Fruit fly (Drosophila melanogaster) whole organism, embryonic: ENCODE measurements around the gene Grip84.

Experiments
- Atf-2 ChIP-seq: fragments of 200-800 bp; sonication (Bioruptor generic); optimal IDR thresholded peaks from 2 replicates; lab custom pipeline; 2016; ENCODE audit warnings: missing biosample characterization, missing genetic modification characterization
- CG10209 ChIP-seq: fragments of 200-800 bp; sonication (Bioruptor generic); optimal IDR thresholded peaks from 3 replicates; lab custom pipeline; 2017; ENCODE audit warnings: missing biosample characterization, mild to moderate bottlenecking, missing genetic modification characterization, missing genetic modification reagents
- CG10462 ChIP-seq: fragments of 200-800 bp; sonication (Bioruptor generic); optimal IDR thresholded peaks from 2 replicates; lab custom pipeline; 2016; ENCODE audit warnings: missing biosample characterization, missing genetic modification characterization
- CG11085 ChIP-seq: fragments of 200-800 bp; sonication (Bioruptor generic); IDR thresholded peaks from 2 replicates; pipeline ENCODE4 v1.3.6; 2022; ENCODE audit warnings: missing biosample characterization, missing genetic modification characterization
- CG12104 ChIP-seq: fragments of 200-800 bp; sonication (Bioruptor generic); optimal IDR thresholded peaks from 3 replicates; lab custom pipeline; 2016; ENCODE audit warnings: missing biosample characterization, missing genetic modification characterization
- CG12942 ChIP-seq: fragments of 200-800 bp; sonication (Bioruptor generic); optimal IDR thresholded peaks from 3 replicates; lab custom pipeline; 2016; ENCODE audit warnings: missing biosample characterization, missing genetic modification characterization
- CG14710 ChIP-seq: fragments of 200-800 bp; sonication (Bioruptor generic); optimal IDR thresholded peaks from 3 replicates; lab custom pipeline; 2019; ENCODE audit warnings: missing biosample characterization, mild to moderate bottlenecking, missing genetic modification characterization, moderate library complexity
- CG15696 ChIP-seq: fragments of 200-800 bp; sonication (Bioruptor generic); optimal IDR thresholded peaks from 2 replicates; lab custom pipeline; 2019; ENCODE audit warnings: missing biosample characterization, mild to moderate bottlenecking, missing genetic modification characterization, moderate library complexity
- CG17359 ChIP-seq: fragments of 200-800 bp; sonication (Bioruptor generic); optimal IDR thresholded peaks from 3 replicates; lab custom pipeline; 2018; ENCODE audit warnings: missing biosample characterization, mild to moderate bottlenecking, missing genetic modification characterization, moderate library complexity
- CG2712 ChIP-seq: fragments of 200-800 bp; optimal IDR thresholded peaks from 3 replicates; lab custom pipeline; 2019; ENCODE audit warnings: missing biosample characterization, mild to moderate bottlenecking, missing genetic modification characterization, moderate library complexity
- CG31365 ChIP-seq: fragments of 200-800 bp; sonication (Bioruptor generic); optimal IDR thresholded peaks from 2 replicates; lab custom pipeline; 2018; ENCODE audit warnings: missing biosample characterization, mild to moderate bottlenecking, missing genetic modification characterization
- CG32767 ChIP-seq: fragments of 200-800 bp; sonication (Bioruptor generic); IDR thresholded peaks from 2 replicates; pipeline ENCODE4 v1.3.6; 2022; ENCODE audit warnings: missing biosample characterization, missing genetic modification characterization
- CG3281 ChIP-seq: fragments of 200-800 bp; sonication (Bioruptor generic); optimal IDR thresholded peaks from 3 replicates; lab custom pipeline; 2017; ENCODE audit warnings: missing biosample characterization, mild to moderate bottlenecking, missing genetic modification characterization
- CG4328 ChIP-seq: fragments of 200-800 bp; sonication (Bioruptor generic); optimal IDR thresholded peaks from 3 replicates; lab custom pipeline; 2017; ENCODE audit warnings: missing biosample characterization, missing genetic modification reagents, missing genetic modification characterization
- CG7963 ChIP-seq: fragments of 200-800 bp; sonication (Bioruptor generic); IDR thresholded peaks from 3 replicates; pipeline ENCODE4 v1.3.6; 2022; ENCODE audit warnings: missing biosample characterization, missing genetic modification characterization; ENCODE audit not compliant: partially characterized antibody
- CG8478 ChIP-seq: fragments of >200 bp; optimal IDR thresholded peaks from 2 replicates; lab custom pipeline; 2018
- CG9797 ChIP-seq: fragments of 200-800 bp; sonication (Bioruptor generic); optimal IDR thresholded peaks from 3 replicates; lab custom pipeline; 2018; ENCODE audit warnings: missing biosample characterization, mild to moderate bottlenecking, missing genetic modification characterization
- D19B ChIP-seq: fragments of 200-800 bp; sonication (Bioruptor generic); optimal IDR thresholded peaks from 2 replicates; lab custom pipeline; 2017; ENCODE audit warnings: missing biosample characterization, mild to moderate bottlenecking, missing genetic modification characterization
- Doc2 ChIP-seq: fragments of 200-800 bp; sonication (Bioruptor generic); IDR thresholded peaks from 2 replicates; pipeline ENCODE4 v1.3.6; 2022; ENCODE audit warnings: missing biosample characterization, missing genetic modification characterization
- Fer2 ChIP-seq: fragments of 200-800 bp; sonication (Bioruptor generic); optimal IDR thresholded peaks from 2 replicates; lab custom pipeline; 2018; ENCODE audit warnings: missing biosample characterization, mild to moderate bottlenecking, missing genetic modification characterization, moderate library complexity
- HLHmδ ChIP-seq: fragments of 200-800 bp; sonication (Bioruptor generic); optimal IDR thresholded peaks from 2 replicates; lab custom pipeline; 2018; ENCODE audit warnings: missing biosample characterization, mild to moderate bottlenecking, missing genetic modification characterization, moderate library complexity
- Hr78 ChIP-seq, 2 experiments: fragments of 200-800 bp in 1 of 2; fragments of >200 bp in 1 of 2; sonication (Bioruptor generic) in 1 of 2; optimal IDR thresholded peaks; 2 replicates each; lab custom pipeline; 2017 to 2019; ENCODE audit warnings: missing biosample characterization in 2 of 2, missing genetic modification characterization in 2 of 2, mild to moderate bottlenecking in 1 of 2, moderate library complexity in 1 of 2
- Jarid2 ChIP-seq: fragments of 200-800 bp; sonication (Bioruptor generic); optimal IDR thresholded peaks from 3 replicates; lab custom pipeline; 2017; ENCODE audit warnings: mild to moderate bottlenecking, missing biosample characterization, missing genetic modification reagents, missing genetic modification characterization
- MESR4 ChIP-seq: fragments of 200-800 bp; sonication (Bioruptor generic); optimal IDR thresholded peaks from 2 replicates; lab custom pipeline; 2018; ENCODE audit warnings: missing biosample characterization, mild to moderate bottlenecking, missing genetic modification characterization, moderate library complexity
- MTF-1 ChIP-seq: fragments of 200-800 bp; sonication (Bioruptor generic); optimal IDR thresholded peaks from 2 replicates; lab custom pipeline; 2018; ENCODE audit warnings: missing biosample characterization, mild to moderate bottlenecking, missing genetic modification characterization, borderline replicate concordance
- Meics ChIP-seq: fragments of 200-800 bp; sonication (Bioruptor generic); optimal IDR thresholded peaks from 2 replicates; lab custom pipeline; 2017; ENCODE audit warnings: missing biosample characterization, mild to moderate bottlenecking, missing genetic modification characterization
- Six4 ChIP-seq: fragments of 200-800 bp; sonication (Bioruptor generic); optimal IDR thresholded peaks from 2 replicates; lab custom pipeline; 2016; ENCODE audit warnings: missing biosample characterization, missing genetic modification characterization
- Ssrp ChIP-seq: fragments of 200-800 bp; sonication (Bioruptor generic); optimal IDR thresholded peaks from 2 replicates; lab custom pipeline; 2018; ENCODE audit warnings: missing biosample characterization, mild to moderate bottlenecking, missing genetic modification characterization, moderate library complexity
- Trl ChIP-seq, 3 experiments: fragments of >200 bp in 2 of 3; fragments of 200-800 bp in 1 of 3; sonication (Bioruptor generic) in 1 of 3; optimal IDR thresholded peaks; 2 replicates in 1 of 3; 3 replicates in 2 of 3; lab custom pipeline; 2016 to 2017; ENCODE audit warnings: missing biosample characterization in 1 of 3, missing genetic modification characterization in 1 of 3
- Xbp1 ChIP-seq: fragments of 200-800 bp; sonication (Bioruptor generic); optimal IDR thresholded peaks from 3 replicates; lab custom pipeline; 2016; ENCODE audit warnings: missing biosample characterization, mild to moderate bottlenecking, missing genetic modification characterization
- ash1 ChIP-seq: fragments of 200-800 bp; sonication (Bioruptor generic); optimal IDR thresholded peaks from 2 replicates; lab custom pipeline; 2018; ENCODE audit warnings: missing biosample characterization, mild to moderate bottlenecking, missing genetic modification characterization
- caup ChIP-seq: fragments of 200-800 bp; sonication (Bioruptor generic); optimal IDR thresholded peaks from 3 replicates; lab custom pipeline; 2017; ENCODE audit warnings: missing biosample characterization, mild to moderate bottlenecking, missing genetic modification characterization, moderate library complexity; ENCODE audit not compliant: severe bottlenecking
- corto ChIP-seq: fragments of 200-800 bp; sonication (Bioruptor generic); optimal IDR thresholded peaks from 2 replicates; lab custom pipeline; 2016; ENCODE audit warnings: missing biosample characterization, mild to moderate bottlenecking, missing genetic modification characterization, moderate library complexity
- crol ChIP-seq: fragments of 200-800 bp; sonication (Bioruptor generic); IDR thresholded peaks from 2 replicates; pipeline ENCODE4 v1.3.6; 2022; ENCODE audit warnings: missing biosample characterization, missing genetic modification characterization
- dan ChIP-seq: fragments of 200-800 bp; sonication (Bioruptor generic); IDR thresholded peaks from 2 replicates; pipeline ENCODE4 v1.3.6; 2022; ENCODE audit warnings: missing biosample characterization, missing genetic modification characterization
- dm ChIP-seq: fragments of 200-800 bp; sonication (Bioruptor generic); optimal IDR thresholded peaks from 3 replicates; lab custom pipeline; 2016; ENCODE audit warnings: missing biosample characterization, missing genetic modification characterization
- h ChIP-seq: fragments of >200 bp; optimal IDR thresholded peaks from 2 replicates; lab custom pipeline; 2017
- her ChIP-seq: fragments of 200-800 bp; sonication (Bioruptor generic); optimal IDR thresholded peaks from 2 replicates; lab custom pipeline; 2016; ENCODE audit warnings: missing biosample characterization, missing genetic modification characterization
- klu ChIP-seq: fragments of 200-800 bp; sonication (Bioruptor generic); IDR thresholded peaks from 2 replicates; pipeline ENCODE4 v1.3.6; 2022; ENCODE audit warnings: missing biosample characterization, missing genetic modification characterization
- kni ChIP-seq: fragments of 200-800 bp; sonication (Bioruptor generic); optimal IDR thresholded peaks from 3 replicates; lab custom pipeline; 2017; ENCODE audit warnings: mild to moderate bottlenecking, missing biosample characterization, missing genetic modification reagents, missing genetic modification characterization
- lmd ChIP-seq: fragments of 200-800 bp; sonication (Bioruptor generic); IDR thresholded peaks from 2 replicates; pipeline ENCODE4 v1.3.6; 2022; ENCODE audit warnings: missing biosample characterization, missing genetic modification characterization
- luna ChIP-seq: fragments of 200-800 bp; sonication (Bioruptor generic); optimal IDR thresholded peaks from 2 replicates; lab custom pipeline; 2016; ENCODE audit warnings: missing biosample characterization, missing genetic modification characterization
- nerfin-2 ChIP-seq: fragments of 200-800 bp; sonication (Bioruptor generic); IDR thresholded peaks from 2 replicates; pipeline ENCODE4 v1.3.6; 2022; ENCODE audit warnings: missing biosample characterization, missing genetic modification characterization; ENCODE audit not compliant: partially characterized antibody
- peb ChIP-seq: fragments of 200-800 bp; sonication (Bioruptor generic); IDR thresholded peaks from 2 replicates; pipeline ENCODE4 v1.3.6; 2022; ENCODE audit warnings: missing biosample characterization, missing genetic modification characterization
- schlank ChIP-seq: fragments of 200-800 bp; sonication (Bioruptor generic); optimal IDR thresholded peaks from 2 replicates; lab custom pipeline; 2018; ENCODE audit warnings: missing biosample characterization, mild to moderate bottlenecking, missing genetic modification characterization
- slou ChIP-seq: fragments of 200-800 bp; sonication (Bioruptor generic); optimal IDR thresholded peaks from 3 replicates; lab custom pipeline; 2016; ENCODE audit warnings: missing biosample characterization, missing genetic modification characterization
- trem ChIP-seq: fragments of 200-800 bp; optimal IDR thresholded peaks from 3 replicates; lab custom pipeline; 2019; ENCODE audit warnings: missing biosample characterization, mild to moderate bottlenecking, missing genetic modification characterization, moderate library complexity
- unc-4 ChIP-seq: fragments of 200-800 bp; sonication (Bioruptor generic); IDR thresholded peaks from 2 replicates; pipeline ENCODE4 v1.3.6; 2022; ENCODE audit warnings: missing biosample characterization, missing genetic modification characterization; ENCODE audit not compliant: partially characterized antibody
- vnd ChIP-seq: fragments of 200-800 bp; sonication (Bioruptor generic); IDR thresholded peaks from 3 replicates; pipeline ENCODE4 v1.3.6; 2022; ENCODE audit warnings: missing biosample characterization, missing genetic modification characterization; ENCODE audit not compliant: partially characterized antibody

Gene Grip84

DNA sequence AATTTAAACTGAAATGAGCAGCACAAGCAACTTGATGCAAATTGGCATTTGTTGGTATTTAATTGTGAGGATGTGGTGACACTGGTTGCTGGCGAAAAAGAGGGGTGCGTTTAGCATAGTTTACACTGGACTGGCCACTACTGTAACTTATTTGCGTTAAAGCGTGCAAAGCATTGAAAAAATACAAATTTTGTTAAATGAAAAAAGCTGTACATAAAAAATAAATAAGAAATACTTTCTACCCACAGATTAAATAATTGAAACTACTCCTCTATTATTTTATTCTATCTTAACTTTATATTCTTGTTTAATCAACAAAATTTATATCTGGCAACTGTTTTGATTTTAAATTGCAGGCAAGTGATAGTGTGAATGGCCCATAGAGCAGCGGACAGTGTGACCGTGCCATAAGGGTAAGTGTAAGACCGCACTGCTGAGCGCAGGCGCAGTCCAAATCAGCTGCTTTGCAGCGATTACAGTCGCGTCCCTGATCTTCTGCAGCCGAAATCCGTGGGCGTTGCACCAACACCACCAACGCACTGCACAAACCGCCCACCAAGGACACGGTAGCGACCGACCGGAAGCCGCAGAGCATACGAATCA, at the start of gene Grip84, which contains the start of gene car (continued):
- peak; percentile 56 for TF ChIP-seq MESR4
- TF ChIP-seq D19B: peak; percentile 57
- no peak for TF ChIP-seq CG7963 (GFP tag; lab: Robert Waterston, UW)
- TF ChIP-seq CG17359 (tag; lab: Kevin White, UChicago): no peak
- peak; percentile 73 for TF ChIP-seq lmd (GFP tag; lab: Robert Waterston, UW)
- no peak for TF ChIP-seq luna (GFP tag; lab: Kevin White, UChicago)
- no peak for TF ChIP-seq Six4 (GFP tag; lab: Kevin White, UChicago)
- peak; percentile 60 for TF ChIP-seq trem (tag; lab: Kevin White, UChicago)
- TF ChIP-seq schlank (tag; lab: Kevin White, UChicago): no peak
- peak; percentile 47 for TF ChIP-seq CG4328
- TF ChIP-seq CG12942 (GFP tag; lab: Kevin White, UChicago): peak; percentile 46
- no peak for TF ChIP-seq ash1
- TF ChIP-seq kni (GFP tag; lab: Kevin White, UChicago): no peak
- TF ChIP-seq Fer2 (tag; lab: Kevin White, UChicago): peak; percentile 25
- peak; percentile 77 for TF ChIP-seq CG9797 (GFP tag; lab: Kevin White, UChicago)
- TF ChIP-seq unc-4 (GFP tag; lab: Robert Waterston, UW): no peak
- peak; percentile 66; the same call in 1 of the 2 replicates for TF ChIP-seq klu
- TF ChIP-seq Ssrp: peak; percentile 79
- no peak for TF ChIP-seq crol (GFP tag; lab: Robert Waterston, UW)
- peak; percentile 50 for TF ChIP-seq slou (GFP tag; lab: Kevin White, UChicago)
- TF ChIP-seq corto (GFP tag; lab: Kevin White, UChicago): no peak
- no peak for TF ChIP-seq dan (GFP tag; lab: Robert Waterston, UW)
- TF ChIP-seq her: no peak
- peak; percentile 68 for TF ChIP-seq Meics
- peak; percentile 48 for TF ChIP-seq dm
- peak; percentile 29 for TF ChIP-seq CG12104 (GFP tag; lab: Kevin White, UChicago)
- no peak for TF ChIP-seq Hr78 (GFP tag; optimal IDR thresholded peaks at IDR 0.05; lab: Kevin White, UChicago)
- TF ChIP-seq Jarid2 (GFP tag; lab: Kevin White, UChicago): no peak
- no peak for TF ChIP-seq vnd (GFP tag; lab: Robert Waterston, UW)
- no peak for TF ChIP-seq Doc2 (GFP tag; lab: Robert Waterston, UW)
- TF ChIP-seq CG31365 (tag; lab: Kevin White, UChicago): no peak
- TF ChIP-seq CG11085: peak; percentile 49
- TF ChIP-seq Trl (optimal IDR thresholded peaks at IDR 0.05; lab: Kevin White, UChicago): no peak
- peak; percentile 66 for TF ChIP-seq Trl (GFP tag; optimal IDR thresholded peaks at IDR 0.05; lab: Kevin White, UChicago)
- TF ChIP-seq nerfin-2 (GFP tag; lab: Robert Waterston, UW): no peak
- TF ChIP-seq CG32767: peak; percentile 32; the same call in 1 of the 2 replicates
- peak; percentile 76 for TF ChIP-seq CG2712 (tag; lab: Kevin White, UChicago)
- TF ChIP-seq CG14710 (tag; lab: Kevin White, UChicago): peak; percentile 99
- TF ChIP-seq h (lab: Kevin White, UChicago): no peak
- TF ChIP-seq HLHmδ (GFP tag; lab: Kevin White, UChicago): no peak
- peak; percentile 3 for TF ChIP-seq CG10462 (GFP tag; lab: Kevin White, UChicago)
- no peak for TF ChIP-seq CG10209 (GFP tag; lab: Kevin White, UChicago)
- TF ChIP-seq CG8478 (lab: Kevin White, UChicago): no peak
- peak; percentile 63 for TF ChIP-seq CG15696 (tag; lab: Kevin White, UChicago)
- TF ChIP-seq peb: peak; percentile 11; the same call in 1 of the 2 replicates
- peak; percentile 72 for TF ChIP-seq Xbp1 (GFP tag; lab: Kevin White, UChicago)
- TF ChIP-seq CG3281: no peak
- no peak for TF ChIP-seq caup (GFP tag; lab: Kevin White, UChicago)
- no peak for TF ChIP-seq Atf-2 (GFP tag; lab: Kevin White, UChicago)
- no peak for TF ChIP-seq MTF-1 (GFP tag; lab: Kevin White, UChicago)
